Fruit fly (Drosophila melanogaster) whole organism, pupa: ENCODE measurements around the gene Sr-CIV.

Source experiments
- CG10348 ChIP-seq: fragments of 200-800 bp; sonication (Bioruptor generic); IDR thresholded peaks from 2 replicates; pipeline ENCODE4 v1.3.6; 2022; ENCODE audit warnings: missing biosample characterization, missing genetic modification characterization
- CG12605 ChIP-seq: fragments of 200-800 bp; sonication (Bioruptor generic); IDR thresholded peaks from 2 replicates; pipeline ENCODE4 v1.3.6; 2022; ENCODE audit warnings: missing biosample characterization, missing genetic modification characterization
- CG13204 ChIP-seq: fragments of 200-800 bp; sonication (Bioruptor generic); optimal IDR thresholded peaks from 2 replicates; lab custom pipeline; 2018; ENCODE audit warnings: missing biosample characterization, mild to moderate bottlenecking, missing genetic modification characterization, moderate library complexity
- CG14655 ChIP-seq: fragments of 200-800 bp; sonication (Bioruptor generic); optimal IDR thresholded peaks from 3 replicates; lab custom pipeline; 2017; ENCODE audit warnings: mild to moderate bottlenecking, missing biosample characterization, missing genetic modification reagents, missing genetic modification characterization
- CG15710 ChIP-seq: fragments of 200-800 bp; sonication (Bioruptor generic); optimal IDR thresholded peaks from 2 replicates; lab custom pipeline; 2018; ENCODE audit warnings: missing biosample characterization, mild to moderate bottlenecking, missing genetic modification characterization, moderate library complexity
- CG17806 ChIP-seq: fragments of 200-800 bp; sonication (Bioruptor generic); optimal IDR thresholded peaks from 2 replicates; lab custom pipeline; 2018; ENCODE audit warnings: missing biosample characterization, mild to moderate bottlenecking, missing genetic modification characterization, moderate library complexity
- CG32121 ChIP-seq: fragments of 200-800 bp; sonication (Bioruptor generic); IDR thresholded peaks from 2 replicates; pipeline ENCODE4 v1.3.6; 2022; ENCODE audit warnings: missing biosample characterization, missing genetic modification characterization
- CG34367 ChIP-seq: fragments of 200-800 bp; sonication (Bioruptor generic); optimal IDR thresholded peaks from 2 replicates; lab custom pipeline; 2018; ENCODE audit warnings: missing biosample characterization, mild to moderate bottlenecking, missing genetic modification characterization
- CG4496 ChIP-seq: fragments of 200-800 bp; sonication (Bioruptor generic); IDR thresholded peaks from 3 replicates; pipeline ENCODE4 v1.3.6; 2022; ENCODE audit warnings: missing biosample characterization, missing genetic modification characterization
- CG8159 ChIP-seq: fragments of 200-800 bp; sonication (Bioruptor generic); optimal IDR thresholded peaks from 3 replicates; lab custom pipeline; 2018; ENCODE audit warnings: missing biosample characterization, mild to moderate bottlenecking, missing genetic modification characterization, moderate library complexity
- CG8301 ChIP-seq: fragments of 200-800 bp; sonication (Bioruptor generic); optimal IDR thresholded peaks from 2 replicates; lab custom pipeline; 2018; ENCODE audit warnings: missing biosample characterization, mild to moderate bottlenecking, missing genetic modification characterization
- CG9948 ChIP-seq: fragments of 200-800 bp; sonication (Bioruptor generic); optimal IDR thresholded peaks from 2 replicates; lab custom pipeline; 2018; ENCODE audit warnings: missing biosample characterization, mild to moderate bottlenecking, missing genetic modification characterization, moderate library complexity
- D1 ChIP-seq: fragments of 200-800 bp; sonication (Bioruptor generic); optimal IDR thresholded peaks from 2 replicates; lab custom pipeline; 2018; ENCODE audit warnings: missing biosample characterization, mild to moderate bottlenecking, missing genetic modification characterization, moderate library complexity
- EcR ChIP-seq: fragments of 200-800 bp; sonication (Bioruptor generic); optimal IDR thresholded peaks from 3 replicates; lab custom pipeline; 2019; ENCODE audit warnings: missing biosample characterization, missing genetic modification characterization, mild to moderate bottlenecking, moderate library complexity, missing genetic modification reagents
- Ets98B ChIP-seq: fragments of 200-800 bp; sonication (Bioruptor generic); IDR thresholded peaks from 2 replicates; pipeline ENCODE4 v1.3.6; 2022; ENCODE audit warnings: missing biosample characterization, missing genetic modification characterization
- Pif1A ChIP-seq: fragments of 200-800 bp; sonication (Bioruptor generic); optimal IDR thresholded peaks from 3 replicates; lab custom pipeline; 2016; ENCODE audit warnings: missing biosample characterization, missing genetic modification characterization
- Pif1B ChIP-seq: fragments of 200-800 bp; sonication (Bioruptor generic); optimal IDR thresholded peaks from 3 replicates; lab custom pipeline; 2016; ENCODE audit warnings: missing biosample characterization, missing genetic modification characterization
- Snoo ChIP-seq: fragments of 200-800 bp; sonication (Bioruptor generic); optimal IDR thresholded peaks from 3 replicates; lab custom pipeline; 2017; ENCODE audit warnings: missing biosample characterization, mild to moderate bottlenecking, missing genetic modification characterization, inconsistent platforms
- fd96Ca ChIP-seq: fragments of 200-800 bp; sonication (Bioruptor generic); IDR thresholded peaks from 3 replicates; pipeline ENCODE4 v1.3.6; 2022; ENCODE audit warnings: missing biosample characterization, missing genetic modification characterization
- gl ChIP-seq: fragments of 200-800 bp; sonication (Bioruptor generic); optimal IDR thresholded peaks from 2 replicates; lab custom pipeline; 2018; ENCODE audit warnings: missing biosample characterization, mild to moderate bottlenecking, missing genetic modification characterization
- rn ChIP-seq: fragments of 200-800 bp; sonication (Bioruptor generic); IDR thresholded peaks from 2 replicates; pipeline ENCODE4 v1.3.6; 2022; ENCODE audit warnings: missing biosample characterization, missing genetic modification characterization

Sr-CIV gene

dm6 chr2L:3523956-3524355 is at the start of gene Sr-CIV:
TSS of gene Sr-CIV (minus strand) at chr2L:3524056.
- TF ChIP-seq gl (tag; lab: Kevin White, UChicago) (no peak), CG10348 (GFP tag; lab: Robert Waterston, UW) (no peak)

dm6 chr2L:3573172-3573755 is 49.4 kb upstream of the Sr-CIV start:
- no peak for TF ChIP-seq fd96Ca (GFP tag; lab: Robert Waterston, UW)
- peak; percentile 54 for TF ChIP-seq CG14655
- peak; percentile 56 for TF ChIP-seq Snoo (tag; lab: Kevin White, UChicago)
- peak; percentile 41 for TF ChIP-seq CG8301 (tag; lab: Kevin White, UChicago)
- no peak for TF ChIP-seq rn (GFP tag; lab: Robert Waterston, UW)
- TF ChIP-seq Ets98B (GFP tag; lab: Robert Waterston, UW) = 0 out of 2 replicates have a peak, but pooled peaks have one; percentile 18
- TF ChIP-seq CG9948 (tag; lab: Kevin White, UChicago) = peak; percentile 32
- no peak for TF ChIP-seq CG12605 (GFP tag; lab: Robert Waterston, UW)
- TF ChIP-seq Pif1A (GFP tag; lab: Kevin White, UChicago) = peak; percentile 18
- TF ChIP-seq CG13204 = no peak
- TF ChIP-seq CG32121 (GFP tag; lab: Robert Waterston, UW) = no peak
- TF ChIP-seq CG34367 (tag; lab: Kevin White, UChicago) = no peak
- no peak for TF ChIP-seq CG10348 (GFP tag; lab: Robert Waterston, UW)
- no peak for TF ChIP-seq EcR (GFP tag; lab: Kevin White, UChicago)
- no peak for TF ChIP-seq Pif1B (GFP tag; lab: Kevin White, UChicago)
- no peak for TF ChIP-seq D1 (tag; lab: Kevin White, UChicago)
- TF ChIP-seq CG17806 (tag; lab: Kevin White, UChicago) = peak; percentile 29
- peak; percentile 56 for TF ChIP-seq CG8159 (tag; lab: Kevin White, UChicago)
- TF ChIP-seq CG4496 = peak; percentile 43; the same call in 1 of the 3 replicates
- no peak for TF ChIP-seq gl (tag; lab: Kevin White, UChicago)
- peak; percentile 51 for TF ChIP-seq CG15710

- TF ChIP-seq CG14655 (no peak), Pif1A (GFP tag; lab: Kevin White, UChicago) (no peak), CG13204 (no peak), CG4496 (no peak), rn (GFP tag; lab: Robert Waterston, UW) (no peak), Ets98B (GFP tag; lab: Robert Waterston, UW) (no peak)
These were observed 48.8 kb upstream of the Sr-CIV start for dm6 chr2L:3572529-3573171.

dm6 chr2L:3571457-3571856 is 47.6 kb upstream of the Sr-CIV start:
- no peak for TF ChIP-seq CG10348 (GFP tag; lab: Robert Waterston, UW)
- TF ChIP-seq CG12605 (GFP tag; lab: Robert Waterston, UW) = no peak
- TF ChIP-seq CG34367 (tag; lab: Kevin White, UChicago) = no peak
- TF ChIP-seq fd96Ca (GFP tag; lab: Robert Waterston, UW) = no peak
- TF ChIP-seq EcR (GFP tag; lab: Kevin White, UChicago) = no peak
- no peak for TF ChIP-seq gl (tag; lab: Kevin White, UChicago)
- no peak for TF ChIP-seq CG9948 (tag; lab: Kevin White, UChicago)
- no peak for TF ChIP-seq CG8159 (tag; lab: Kevin White, UChicago)
- no peak for TF ChIP-seq CG4496
- no peak for TF ChIP-seq CG32121 (GFP tag; lab: Robert Waterston, UW)
- TF ChIP-seq D1 (tag; lab: Kevin White, UChicago) = no peak
- TF ChIP-seq CG15710 = no peak
- no peak for TF ChIP-seq Ets98B (GFP tag; lab: Robert Waterston, UW)
- no peak for TF ChIP-seq Snoo (tag; lab: Kevin White, UChicago)
- no peak for TF ChIP-seq CG8301 (tag; lab: Kevin White, UChicago)
- no peak for TF ChIP-seq CG14655
- TF ChIP-seq CG13204 = no peak

- TF ChIP-seq CG15710 (no peak), Pif1A (GFP tag; lab: Kevin White, UChicago) (no peak), CG32121 (GFP tag; lab: Robert Waterston, UW) (no peak), CG8301 (tag; lab: Kevin White, UChicago) (no peak), CG12605 (GFP tag; lab: Robert Waterston, UW) (no peak), CG17806 (tag; lab: Kevin White, UChicago) (no peak), EcR (GFP tag; lab: Kevin White, UChicago) (no peak), CG9948 (tag; lab: Kevin White, UChicago) (no peak), rn (GFP tag; lab: Robert Waterston, UW) (no peak), CG8159 (tag; lab: Kevin White, UChicago) (no peak), gl (tag; lab: Kevin White, UChicago) (no peak), fd96Ca (GFP tag; lab: Robert Waterston, UW) (no peak), CG13204 (no peak)
These were observed 46.7 kb upstream of the Sr-CIV start for dm6 chr2L:3570566-3570965.

- TF ChIP-seq Snoo (tag; lab: Kevin White, UChicago) (peak; percentile 25), rn (GFP tag; lab: Robert Waterston, UW) (no peak), D1 (tag; lab: Kevin White, UChicago) (no peak)
These were observed 46.0 kb upstream of the Sr-CIV start for dm6 chr2L:3569892-3570291.
